Worm (Caenorhabditis elegans): ENCODE measurements around the gene Y4C6B.2.
"Not testable (repeated sequence)": the region's sequence is repeated elsewhere in the genome, so short reads cannot be mapped to it uniquely, and the experiment has no call there.

Y4C6B.2 gene

ce11 chrIV:5339255-5339654 is at the start of gene Y4C6B.2:
TSS of gene Y4C6B.2 (plus strand) at chrIV:5339574.
- TF ChIP-seq med-1 (GFP tag; optimal IDR thresholded peaks at IDR 0.05; ENCODE audit: insufficient read depth) (no peak), cog-1 (tag; optimal IDR thresholded peaks at IDR 0.05) (no peak), ref-1 (GFP tag; conservative IDR thresholded peaks at IDR 0.05) (no peak), flt-1 (GFP tag; IDR thresholded peaks at IDR 0.05) (no peak), klf-2 (GFP tag; conservative IDR thresholded peaks at IDR 0.05) (no peak), ztf-29 (GFP tag; IDR thresholded peaks at IDR 0.05) (no peak), ztf-23 (GFP tag; IDR thresholded peaks at IDR 0.05) (no peak), T22C8.4 (GFP tag; IDR thresholded peaks at IDR 0.05) (no peak), tab-1 (GFP tag; IDR thresholded peaks at IDR 0.05) (no peak)

- TF ChIP-seq ztf-29 (GFP tag; IDR thresholded peaks at IDR 0.05) (no peak), tab-1 (GFP tag; IDR thresholded peaks at IDR 0.05) (no peak), klf-2 (GFP tag; conservative IDR thresholded peaks at IDR 0.05) (no peak), med-1 (GFP tag; optimal IDR thresholded peaks at IDR 0.05; ENCODE audit: insufficient read depth) (no peak), ztf-23 (GFP tag; IDR thresholded peaks at IDR 0.05) (no peak)
Measured at ce11 chrIV:5290547-5290946, 48.8 kb upstream of the Y4C6B.2 start, which contains the start of gene nlp-47. TSS of gene nlp-47 (plus strand) at chrIV:5290847.

- TF ChIP-seq ztf-29 (GFP tag; IDR thresholded peaks at IDR 0.05), result no peak
- TF ChIP-seq med-1 (GFP tag; optimal IDR thresholded peaks at IDR 0.05; ENCODE audit: insufficient read depth), result no peak
- TF ChIP-seq cog-1 (tag; optimal IDR thresholded peaks at IDR 0.05), result no peak
- no peak for TF ChIP-seq ztf-23 (GFP tag; IDR thresholded peaks at IDR 0.05)
- TF ChIP-seq flt-1 (GFP tag; IDR thresholded peaks at IDR 0.05), result no peak
- no peak for TF ChIP-seq tab-1 (GFP tag; IDR thresholded peaks at IDR 0.05)
- TF ChIP-seq ref-1 (GFP tag; conservative IDR thresholded peaks at IDR 0.05), result no peak
Measured at ce11 chrIV:5291207-5291606, 48.2 kb upstream of the Y4C6B.2 start.

ce11 chrIV:5294467-5294866 is 44.9 kb upstream of the Y4C6B.2 start:
- TF ChIP-seq ref-1 (GFP tag; conservative IDR thresholded peaks at IDR 0.05), result no peak
- no peak for TF ChIP-seq ztf-23 (GFP tag; IDR thresholded peaks at IDR 0.05)
- no peak for TF ChIP-seq ztf-29 (GFP tag; IDR thresholded peaks at IDR 0.05)
- no peak for TF ChIP-seq T22C8.4 (GFP tag; IDR thresholded peaks at IDR 0.05)
- no peak for TF ChIP-seq cog-1 (tag; optimal IDR thresholded peaks at IDR 0.05)
- no peak for TF ChIP-seq flt-1 (GFP tag; IDR thresholded peaks at IDR 0.05)
- TF ChIP-seq med-1 (GFP tag; optimal IDR thresholded peaks at IDR 0.05; ENCODE audit: insufficient read depth), result no peak

ce11 chrIV:5295240-5295639 is 44.1 kb upstream of the Y4C6B.2 start, which contains the start of gene msp-51:
TSS of gene msp-51 (minus strand) at chrIV:5295340.
- TF ChIP-seq klf-2 (GFP tag; conservative IDR thresholded peaks at IDR 0.05); tab-1 (GFP tag; IDR thresholded peaks at IDR 0.05); med-1 (GFP tag; optimal IDR thresholded peaks at IDR 0.05; ENCODE audit: insufficient read depth): not testable (repeated sequence)

- TF ChIP-seq med-1 (GFP tag; optimal IDR thresholded peaks at IDR 0.05; ENCODE audit: insufficient read depth) (no peak), ref-1 (GFP tag; conservative IDR thresholded peaks at IDR 0.05) (no peak), ztf-29 (GFP tag; IDR thresholded peaks at IDR 0.05) (no peak), ztf-23 (GFP tag; IDR thresholded peaks at IDR 0.05) (no peak), tab-1 (GFP tag; IDR thresholded peaks at IDR 0.05) (no peak), klf-2 (GFP tag; conservative IDR thresholded peaks at IDR 0.05) (no peak), flt-1 (GFP tag; IDR thresholded peaks at IDR 0.05) (no peak), cog-1 (tag; optimal IDR thresholded peaks at IDR 0.05) (no peak), T22C8.4 (GFP tag; IDR thresholded peaks at IDR 0.05) (no peak)
Measured at ce11 chrIV:5297436-5298012, 41.9 kb upstream of the Y4C6B.2 start, which contains the start of the genes ZK354.6 and msp-113. TSS of gene ZK354.6 (minus strand) at chrIV:5297536. TSS of gene msp-113 (plus strand) at chrIV:5297962.

ce11 chrIV:5303030-5303429 is 36.3 kb upstream of the Y4C6B.2 start, which contains the start of gene ZK354.7:
TSS of gene ZK354.7 (minus strand) at chrIV:5303130.
- no peak for TF ChIP-seq cog-1 (tag; optimal IDR thresholded peaks at IDR 0.05)

ce11 chrIV:5306040-5306439 is 33.3 kb upstream of the Y4C6B.2 start, which contains the start of gene ZK354.8:
TSS of gene ZK354.8 (minus strand) at chrIV:5306140.
- no peak for TF ChIP-seq flt-1 (GFP tag; IDR thresholded peaks at IDR 0.05)
- TF ChIP-seq ztf-29 (GFP tag; IDR thresholded peaks at IDR 0.05), result no peak
- TF ChIP-seq cog-1 (tag; optimal IDR thresholded peaks at IDR 0.05), result no peak
- no peak for TF ChIP-seq tab-1 (GFP tag; IDR thresholded peaks at IDR 0.05)
- TF ChIP-seq ref-1 (GFP tag; conservative IDR thresholded peaks at IDR 0.05), result no peak
- no peak for TF ChIP-seq klf-2 (GFP tag; conservative IDR thresholded peaks at IDR 0.05)
- no peak for TF ChIP-seq med-1 (GFP tag; optimal IDR thresholded peaks at IDR 0.05; ENCODE audit: insufficient read depth)
- no peak for TF ChIP-seq T22C8.4 (GFP tag; IDR thresholded peaks at IDR 0.05)
- TF ChIP-seq ztf-23 (GFP tag; IDR thresholded peaks at IDR 0.05), result no peak

- TF ChIP-seq klf-2 (GFP tag; conservative IDR thresholded peaks at IDR 0.05); flt-1 (GFP tag; IDR thresholded peaks at IDR 0.05); ref-1 (GFP tag; conservative IDR thresholded peaks at IDR 0.05): not testable (repeated sequence)
Measured at ce11 chrIV:5308046-5308643, 31.2 kb upstream of the Y4C6B.2 start, which contains the start of the genes ZK354.9 and msp-58. TSS of gene ZK354.9 (minus strand) at chrIV:5308146. TSS of gene msp-58 (plus strand) at chrIV:5308593.

- TF ChIP-seq cog-1 (tag; optimal IDR thresholded peaks at IDR 0.05) (no peak), med-1 (GFP tag; optimal IDR thresholded peaks at IDR 0.05; ENCODE audit: insufficient read depth) (no peak), ref-1 (GFP tag; conservative IDR thresholded peaks at IDR 0.05) (no peak), klf-2 (GFP tag; conservative IDR thresholded peaks at IDR 0.05) (no peak), ztf-23 (GFP tag; IDR thresholded peaks at IDR 0.05) (no peak), flt-1 (GFP tag; IDR thresholded peaks at IDR 0.05) (no peak), tab-1 (GFP tag; IDR thresholded peaks at IDR 0.05) (no peak), T22C8.4 (GFP tag; IDR thresholded peaks at IDR 0.05) (no peak), ztf-29 (GFP tag; IDR thresholded peaks at IDR 0.05) (no peak)
Measured at ce11 chrIV:5309742-5310141, 29.6 kb upstream of the Y4C6B.2 start, which contains the start of gene ZK354.3. TSS of gene ZK354.3 (plus strand) at chrIV:5310042.

Measured in whole organism, midembryonic.